Worm (Caenorhabditis elegans): ENCODE results near the gene ZK180.6.

DNA sequence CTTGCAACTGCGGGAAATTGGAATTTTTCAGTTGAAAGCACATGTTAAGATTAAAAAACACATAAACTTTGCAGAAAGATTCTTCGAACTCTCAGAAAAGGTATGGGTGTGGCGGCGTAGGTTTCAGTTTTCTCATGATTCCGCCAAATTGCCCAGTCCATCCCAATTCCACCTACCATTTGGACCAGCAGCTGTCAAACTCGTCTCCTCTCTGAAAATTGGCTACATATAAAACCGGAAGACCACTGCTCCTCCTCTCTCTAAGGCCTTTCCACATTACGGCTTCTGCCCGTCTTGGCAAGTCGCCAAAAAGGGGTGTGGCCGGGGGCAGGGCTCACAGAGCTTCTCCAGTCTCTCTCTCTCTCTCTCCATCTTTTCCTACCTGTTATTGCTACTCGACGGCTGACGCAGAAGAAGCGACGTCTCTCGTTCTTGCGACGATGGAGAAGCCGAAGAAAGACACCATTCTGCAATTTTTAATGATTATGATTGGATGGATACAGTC is 34.6 kb downstream of the ZK180.6 start, which contains the start of gene ZK180.7:
- TF ChIP-seq ztf-29 (GFP tag; IDR thresholded peaks at IDR 0.05) (no peak), klf-2 (GFP tag; conservative IDR thresholded peaks at IDR 0.05) (no peak), tab-1 (GFP tag; IDR thresholded peaks at IDR 0.05) (no peak)

All from whole organism, midembryonic.